Worm (Caenorhabditis elegans): ENCODE data around the gene F54D12.10.

Gene F54D12.10

DNA sequence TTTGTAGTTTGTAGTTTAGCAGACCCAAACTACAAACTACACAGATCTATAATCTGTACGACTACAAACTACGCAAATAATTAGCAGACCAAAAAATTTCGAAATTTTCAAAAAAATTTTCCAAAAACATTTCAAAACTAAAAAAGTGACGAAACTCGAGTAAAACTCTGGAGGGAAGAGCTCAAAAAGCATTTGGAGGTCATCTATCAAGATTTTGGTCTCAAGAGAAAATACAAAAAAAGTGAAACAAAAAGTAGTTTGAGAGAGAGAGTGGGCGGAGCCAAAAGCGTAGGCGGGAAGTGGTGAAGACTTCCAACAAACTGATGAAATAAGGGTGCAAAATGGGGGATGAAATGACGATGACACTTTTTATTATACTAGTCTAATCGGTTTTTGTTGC, 17.9 kb downstream of the F54D12.10 start:
- TF ChIP-seq F52B5.7 (tag; optimal IDR thresholded peaks at IDR 0.05) (no peak), ceh-100 (GFP tag; IDR thresholded peaks at IDR 0.05) (no peak), attf-6 (GFP tag; IDR thresholded peaks at IDR 0.05) (no peak), ceh-58 (GFP tag; IDR thresholded peaks at IDR 0.05) (no peak), pbrm-1 (GFP tag; IDR thresholded peaks at IDR 0.05) (no peak), ceh-40 (GFP tag; IDR thresholded peaks at IDR 0.05) (no peak), zim-3 (tag; optimal IDR thresholded peaks at IDR 0.05) (no peak)

DNA sequence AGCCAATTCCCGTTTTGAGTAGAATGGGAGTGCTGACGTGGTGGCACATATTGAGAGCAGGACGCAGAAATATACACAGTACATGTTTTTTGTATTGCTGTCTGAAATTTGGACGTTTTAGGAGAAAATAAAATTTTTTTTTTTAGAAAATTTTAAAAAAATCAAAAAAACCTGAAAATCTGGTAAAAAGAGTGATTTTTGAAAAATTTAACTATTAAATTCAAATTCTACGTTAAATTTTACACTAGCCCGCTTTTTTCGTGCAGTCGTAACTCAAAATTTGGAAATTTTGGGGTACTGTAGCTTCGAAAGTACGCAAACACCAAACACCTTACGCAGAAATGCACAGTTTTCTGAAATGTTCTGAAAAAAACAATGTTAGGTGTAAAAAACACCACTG, 20.3 kb downstream of the F54D12.10 start, which contains the start of gene C13A10.2:
Gene C13A10.2, minus strand, starts transcription at position 101 of the 400 bp plus-strand sequence.
- TF ChIP-seq Y53G8AR.9 (GFP tag; conservative IDR thresholded peaks at IDR 0.05): no peak
- peak; percentile 28 for TF ChIP-seq lsl-1 (GFP tag; optimal IDR thresholded peaks at IDR 0.05)
- TF ChIP-seq fkh-3 (tag; optimal IDR thresholded peaks at IDR 0.05): no peak

DNA sequence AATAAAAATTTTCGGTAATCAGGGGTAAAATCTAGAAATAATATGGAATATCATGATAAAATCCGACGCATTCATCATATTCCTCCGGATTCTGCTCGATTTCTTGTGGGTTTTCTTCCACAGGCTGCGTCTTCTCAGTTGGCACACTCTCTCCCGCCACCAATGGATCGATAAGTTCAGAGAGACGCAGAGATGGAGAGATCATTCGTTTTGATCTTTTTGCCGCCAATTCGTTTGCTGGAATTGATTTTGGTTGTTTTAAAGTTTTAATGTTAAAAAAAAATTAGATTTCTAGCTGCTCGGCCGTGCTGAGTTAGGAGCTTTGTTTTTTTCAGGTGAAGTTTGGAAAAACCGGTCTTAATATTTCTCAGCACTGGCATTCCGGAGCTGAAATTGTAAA, 20.9 kb downstream of the F54D12.10 start:
- TF ChIP-seq hlh-12 (tag; optimal IDR thresholded peaks at IDR 0.05) (no peak), ekl-4 (GFP tag; IDR thresholded peaks at IDR 0.05) (no peak)

ce11 chrII:1355480-1355879, 22.7 kb downstream of the F54D12.10 start, which contains the start of gene C13A10.1:
C13A10.1 (minus strand) TSS chrII:1355649.
- TF ChIP-seq madf-3 (GFP tag; IDR thresholded peaks at IDR 0.05): no peak
- peak; percentile 11 for TF ChIP-seq nhr-80 (tag; optimal IDR thresholded peaks at IDR 0.05)
- TF ChIP-seq ztf-22 (GFP tag; optimal IDR thresholded peaks at IDR 0.05): no peak

DNA sequence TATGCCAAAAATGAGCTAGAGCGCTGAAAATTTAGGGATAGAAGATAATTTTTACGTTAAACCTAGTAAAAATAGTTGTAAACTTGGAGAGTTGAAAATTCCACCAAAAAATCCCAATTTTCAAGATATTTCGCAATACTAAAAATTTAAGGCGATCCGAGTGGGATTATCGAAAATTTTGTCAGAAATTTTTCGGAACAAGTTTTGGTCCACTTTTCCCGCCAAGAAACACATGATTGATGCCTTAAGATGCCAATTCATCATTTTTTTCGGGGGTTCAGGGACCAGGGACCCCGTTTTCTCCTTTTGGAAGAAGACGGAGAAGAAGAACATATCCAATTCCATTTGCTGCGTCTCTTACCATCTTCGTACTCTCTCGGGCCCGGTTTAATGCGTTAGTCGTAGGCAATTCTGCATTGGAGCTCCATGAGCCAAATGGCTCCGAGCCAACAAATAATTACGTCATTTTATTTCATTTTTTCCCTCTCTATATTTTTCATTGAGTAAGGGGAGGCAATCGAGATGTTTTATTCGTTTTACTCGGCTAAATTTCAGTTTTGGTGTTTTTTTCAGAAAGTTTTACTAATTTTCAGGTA, 33.5 kb downstream of the F54D12.10 start:
- TF ChIP-seq ceh-27 (GFP tag; optimal IDR thresholded peaks at IDR 0.05) (no peak), lsl-1 (GFP tag; optimal IDR thresholded peaks at IDR 0.05) (no peak), lin-26 (GFP tag; IDR thresholded peaks at IDR 0.05) (no peak), cebp-1 (GFP tag; IDR thresholded peaks at IDR 0.05) (peak; percentile 75), cebp-1 (tag; optimal IDR thresholded peaks at IDR 0.05) (peak; percentile 95), rec-8 (tag; optimal IDR thresholded peaks at IDR 0.05) (no peak)

DNA sequence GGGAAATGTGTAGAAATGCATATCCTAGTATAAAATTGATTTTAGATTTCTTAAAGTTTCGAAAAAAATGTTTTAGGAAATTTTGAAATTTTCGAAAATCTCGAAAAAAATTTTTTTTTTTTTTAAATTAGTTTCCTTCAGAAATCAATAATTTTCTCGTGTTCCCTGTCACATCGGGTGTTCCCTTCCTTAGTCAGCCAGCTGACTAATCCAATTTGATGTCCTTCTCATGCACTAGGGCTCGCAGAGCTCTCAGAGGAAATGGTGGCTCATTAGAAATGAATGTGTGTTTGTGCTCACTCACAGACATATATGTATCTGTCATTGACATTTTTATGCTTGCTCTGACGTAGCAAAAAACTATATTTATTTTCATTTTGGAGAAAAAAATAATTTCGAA, 34.4 kb downstream of the F54D12.10 start:
- TF ChIP-seq tlf-1 (GFP tag; optimal IDR thresholded peaks at IDR 0.05) (no peak), mxl-1 (tag; optimal IDR thresholded peaks at IDR 0.05) (no peak), repo-1 (tag; optimal IDR thresholded peaks at IDR 0.05) (no peak), rcor-1 (GFP tag; IDR thresholded peaks at IDR 0.05) (no peak), F23B12.7 (tag; optimal IDR thresholded peaks at IDR 0.05; ENCODE audit: insufficient read depth) (no peak), madf-3 (GFP tag; IDR thresholded peaks at IDR 0.05) (no peak), lag-1 (GFP tag; IDR thresholded peaks at IDR 0.05) (no peak), lin-54 (GFP tag; optimal IDR thresholded peaks at IDR 0.05) (no peak), zim-3 (tag; optimal IDR thresholded peaks at IDR 0.05) (no peak), tbx-9 (tag; optimal IDR thresholded peaks at IDR 0.05; ENCODE audit: borderline replicate concordance) (no peak), dox-1 (GFP tag; IDR thresholded peaks at IDR 0.05) (no peak), dpff-1 (tag; optimal IDR thresholded peaks at IDR 0.05) (no peak)

Data from whole organism, young adult.